Worm (Caenorhabditis elegans): ENCODE data around the gene R05F9.7.

R05F9.7 gene

ce11 chrII:4904277-4904676 lies 18.2 kb downstream of the R05F9.7 start (continued):
- TF ChIP-seq C34B4.2 (tag; optimal IDR thresholded peaks at IDR 0.05) (no peak), lin-13 (GFP tag; optimal IDR thresholded peaks at IDR 0.05) (peak; percentile 34), dpl-1 (GFP tag; optimal IDR thresholded peaks at IDR 0.05) (peak; percentile 38 to 74 (median 70)), egl-13 (tag; optimal IDR thresholded peaks at IDR 0.05) (peak; percentile 4), zip-4 (GFP tag; optimal IDR thresholded peaks at IDR 0.05) (no peak), nhr-47 (tag; optimal IDR thresholded peaks at IDR 0.05) (peak; percentile 68), F16B12.6 (tag; optimal IDR thresholded peaks at IDR 0.05) (peak; percentile 48), unc-130 (tag; optimal IDR thresholded peaks at IDR 0.05) (no peak), jun-1 (tag; optimal IDR thresholded peaks at IDR 0.05) (peak; percentile 56), dsc-1 (tag; optimal IDR thresholded peaks at IDR 0.05) (peak; percentile 56), ceh-63 (GFP tag; optimal IDR thresholded peaks at IDR 0.05) (no peak), ceh-82 (tag; optimal IDR thresholded peaks at IDR 0.05) (peak; percentile 30 to 61 (median 42)), nhr-11 (tag; optimal IDR thresholded peaks at IDR 0.05) (no peak), tbx-2 (tag; optimal IDR thresholded peaks at IDR 0.05) (peak; percentile 67), zag-1 (tag; optimal IDR thresholded peaks at IDR 0.05) (no peak), mef-2 (tag; optimal IDR thresholded peaks at IDR 0.05) (no peak), nhr-28 (tag; optimal IDR thresholded peaks at IDR 0.05) (no peak), hlh-4 (tag; optimal IDR thresholded peaks at IDR 0.05) (no peak), nhr-85 (tag) (no peak), mep-1 (tag; optimal IDR thresholded peaks at IDR 0.05) (peak; percentile 85), ztf-4 (tag; optimal IDR thresholded peaks at IDR 0.05) (peak; percentile 32), sptf-1 (tag; optimal IDR thresholded peaks at IDR 0.05) (no peak), nhr-76 (tag; optimal IDR thresholded peaks at IDR 0.05) (no peak), C16A3.4 (tag; optimal IDR thresholded peaks at IDR 0.05) (peak; percentile 51), fkh-8 (tag; optimal IDR thresholded peaks at IDR 0.05) (peak; percentile 65), nhr-12 (tag; optimal IDR thresholded peaks at IDR 0.05) (no peak), pqm-1 (tag; optimal IDR thresholded peaks at IDR 0.05) (no peak), blmp-1 (tag; optimal IDR thresholded peaks at IDR 0.05) (peak; percentile 48), alr-1 (tag; optimal IDR thresholded peaks at IDR 0.05; ENCODE audit: borderline replicate concordance) (no peak), isw-1 (GFP tag; IDR thresholded peaks at IDR 0.05) (peak; percentile 72), efl-3 (GFP tag; optimal IDR thresholded peaks at IDR 0.05) (no peak), ceh-8 (GFP tag; optimal IDR thresholded peaks at IDR 0.05) (no peak), elt-2 (tag; optimal IDR thresholded peaks at IDR 0.05) (peak; percentile 23), lsy-2 (tag; optimal IDR thresholded peaks at IDR 0.05) (peak; percentile 71 to 86), snpc-4 (tag; optimal IDR thresholded peaks at IDR 0.05) (peak; percentile 39), nhr-90 (tag; optimal IDR thresholded peaks at IDR 0.05; ENCODE audit: poor library complexity) (no peak), ama-1 (optimal IDR thresholded peaks at IDR 0.05) (no peak), vab-15 (tag; optimal IDR thresholded peaks at IDR 0.05) (no peak), aha-1 (tag; optimal IDR thresholded peaks at IDR 0.05) (no peak), skn-1 (tag; optimal IDR thresholded peaks at IDR 0.05) (peak; percentile 85), lin-39 (tag; optimal IDR thresholded peaks at IDR 0.05) (no peak), xbp-1 (tag; optimal IDR thresholded peaks at IDR 0.05) (peak; percentile 65), sox-4 (tag; optimal IDR thresholded peaks at IDR 0.05) (no peak), unc-86 (tag; optimal IDR thresholded peaks at IDR 0.05) (peak; percentile 40), fos-1 (tag; optimal IDR thresholded peaks at IDR 0.05) (peak; percentile 41), egl-27 (tag; optimal IDR thresholded peaks at IDR 0.05) (no peak), ets-5 (GFP tag; IDR thresholded peaks at IDR 0.05) (no peak), nhr-19 (GFP tag; conservative IDR thresholded peaks at IDR 0.05) (peak; percentile 61), elt-3 (tag; optimal IDR thresholded peaks at IDR 0.05) (peak in 1 of 6 experiments; percentile 24), mab-9 (GFP tag; IDR thresholded peaks at IDR 0.05) (no peak), fkh-10 (GFP tag; optimal IDR thresholded peaks at IDR 0.05) (peak; percentile 23), hpl-2 (GFP tag; optimal IDR thresholded peaks at IDR 0.05) (no peak), unc-98 (GFP tag; IDR thresholded peaks at IDR 0.05) (no peak), ces-1 (GFP tag; optimal IDR thresholded peaks at IDR 0.05) (no peak), unc-30 (tag; optimal IDR thresholded peaks at IDR 0.05) (no peak)

Measured in whole organism, L1 larva.